ENCODE assay signal across 2 worm cellular contexts in genomic region chrIV:9607945-9608344, ce11.
TF ChIP-seq lines count a peak whose summit lies in the region.

No protein-coding gene starts in this region.

TF ChIP-seq in whole organism, L2 larva, 48 proteins besides CTCF, POLR2A, EP300 and RAD21:
- TF ChIP-seq ceh-16 (tag; optimal IDR thresholded peaks at IDR 0.05; lab: Kevin White, UChicago) (peak; percentile 39), dmd-4 (tag; optimal IDR thresholded peaks at IDR 0.05; lab: Kevin White, UChicago) (no peak), mdl-1 (tag; optimal IDR thresholded peaks at IDR 0.05; lab: Kevin White, UChicago) (no peak), fos-1 (tag; optimal IDR thresholded peaks at IDR 0.05; lab: Kevin White, UChicago) (no peak), ama-1 (optimal IDR thresholded peaks at IDR 0.05; lab: Kevin White, UChicago) (no peak)

TF ChIP-seq in whole organism, L3 larva, 47 proteins besides CTCF, POLR2A, EP300 and RAD21:
- no peak for TF ChIP-seq R02D3.7 (tag; optimal IDR thresholded peaks at IDR 0.05; lab: Kevin White, UChicago)
- TF ChIP-seq elt-1 (tag; optimal IDR thresholded peaks at IDR 0.05; lab: Kevin White, UChicago), result peak; percentile 98

Comparison
In these comparisons a context has a peak if more than half of its experiments do, and no peak if none do; other contexts are left out.
1. Of the 25 proteins assayed by ChIP-seq in both whole organism, L2 larva and whole organism, L3 larva: peak only in whole organism, L2 larva: ceh-16; only in whole organism, L3 larva: elt-1; in both: none; in neither: 23.